Fruit fly (Drosophila melanogaster) whole organism: ENCODE data around the gene SA2.

Source experiments
- CG8478 ChIP-seq: fragments of >200 bp; optimal IDR thresholded peaks from 2 replicates; lab custom pipeline; 2018; ENCODE audit warnings: inconsistent platforms
- Dll ChIP-seq: fragments of >200 bp; optimal IDR thresholded peaks from 2 replicates; lab custom pipeline; 2017
- EcR ChIP-seq, 2 experiments: fragments of >200 bp; optimal IDR thresholded peaks; 2 replicates each; lab custom pipeline; 2017; ENCODE audit warnings: missing biosample characterization in 2 of 2, missing genetic modification characterization in 2 of 2, missing genetic modification reagents in 2 of 2
- pan ChIP-seq: fragments of >200 bp; optimal IDR thresholded peaks from 2 replicates; lab custom pipeline; 2017
- psq ChIP-seq: fragments of >200 bp; optimal IDR thresholded peaks from 2 replicates; lab custom pipeline; 2017
- usp ChIP-seq: fragments of >200 bp; optimal IDR thresholded peaks from 2 replicates; lab custom pipeline; 2017; ENCODE audit warnings: missing biosample characterization, missing genetic modification characterization, mixed read lengths

DNA sequence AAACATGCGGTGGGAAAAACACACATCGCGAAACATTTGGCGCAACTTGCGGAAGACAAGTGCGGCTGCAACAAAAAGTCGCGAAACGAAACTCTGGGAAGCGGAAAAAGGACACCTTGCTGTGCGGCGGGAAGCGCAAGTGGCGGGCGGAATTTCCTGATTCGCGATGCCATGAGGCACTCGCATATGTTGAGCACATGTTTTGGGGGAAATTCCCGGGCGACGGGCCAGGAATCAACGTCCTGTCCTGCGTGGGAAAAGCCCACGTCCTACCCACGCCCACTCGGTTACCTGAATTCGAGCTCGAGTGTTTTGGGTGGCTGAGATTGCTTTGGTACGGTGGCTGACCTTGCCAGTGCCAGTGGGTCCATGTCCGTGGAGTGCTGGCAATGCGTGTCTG lies 24.2 kb upstream of the SA2 start:
- TF ChIP-seq psq (lab: Kevin White, UChicago) = no peak
- no peak for TF ChIP-seq usp (GFP tag; lab: Kevin White, UChicago)
- no peak for TF ChIP-seq EcR (GFP tag; optimal IDR thresholded peaks at IDR 0.05; lab: Kevin White, UChicago)
- TF ChIP-seq pan (lab: Kevin White, UChicago) = no peak
- no peak for TF ChIP-seq CG8478 (lab: Kevin White, UChicago)
- TF ChIP-seq Dll (lab: Kevin White, UChicago) = no peak
